Worm (Caenorhabditis elegans) whole organism, late embryonic: Measurements from ENCODE around the gene F10D2.10.

ENCODE experiments used
- ama-1 ChIP-seq: fragments of 150-350 bp; optimal IDR thresholded peaks from 2 replicates; lab custom pipeline; 2014
- che-1 ChIP-seq: sonication (generic microtip); optimal IDR thresholded peaks from 2 replicates; lab custom pipeline; 2016; ENCODE audit warnings: mild to moderate bottlenecking, missing genetic modification characterization, missing compliant biosample characterization
- fkh-10 ChIP-seq: fragments of 150-350 bp; optimal IDR thresholded peaks from 2 replicates; lab custom pipeline; 2014; ENCODE audit warnings: missing biosample characterization, missing genetic modification reagents, missing genetic modification characterization
- pag-3 ChIP-seq: sonication (generic microtip); optimal IDR thresholded peaks from 2 replicates; lab custom pipeline; 2016; ENCODE audit warnings: missing compliant biosample characterization, missing genetic modification characterization, borderline replicate concordance
- sox-2 ChIP-seq: fragments of 200-800 bp; sonication (Bioruptor generic); IDR thresholded peaks from 2 replicates; pipeline ENCODE4 v1.3.6; 2022; ENCODE audit warnings: missing genetic modification reagents, missing genetic modification characterization, missing compliant biosample characterization
- sox-4 ChIP-seq: sonication (generic microtip); optimal IDR thresholded peaks from 2 replicates; lab custom pipeline; 2017; ENCODE audit warnings: mild to moderate bottlenecking, missing genetic modification characterization, inconsistent platforms, missing compliant biosample characterization
- ttx-3 ChIP-seq: sonication (generic microtip); optimal IDR thresholded peaks from 2 replicates; lab custom pipeline; 2016; ENCODE audit warnings: missing genetic modification reagents, missing genetic modification characterization, missing compliant biosample characterization

- TF ChIP-seq sox-2 (GFP tag; lab: Robert Waterston, UW) (no peak), fkh-10 (no peak), sox-4 (tag; lab: Kevin White, UChicago) (no peak), ama-1 (lab: Kevin White, UChicago) (no peak), che-1 (tag; lab: Kevin White, UChicago) (no peak), pag-3 (tag; lab: Kevin White, UChicago) (no peak), ttx-3 (tag; lab: Kevin White, UChicago) (no peak)
Observed at ce11 chrV:7164210-7164609, 8.2 kb upstream of the F10D2.10 start, which contains the start of gene srh-83.
